Worm (Caenorhabditis elegans) whole organism, L4/young adult: Measurements from ENCODE around the gene C06E2.9.

Experiments used
- W03F9.2 ChIP-seq: fragments of 150-350 bp; optimal IDR thresholded peaks from 2 replicates; lab custom pipeline; 2014; ENCODE audit warnings: missing biosample characterization, missing genetic modification characterization
- dao-5 ChIP-seq: sonication (generic microtip); optimal IDR thresholded peaks from 2 replicates; lab custom pipeline; 2016; ENCODE audit warnings: missing genotype, missing genetic modification characterization, moderate library complexity, missing compliant biosample characterization

DNA sequence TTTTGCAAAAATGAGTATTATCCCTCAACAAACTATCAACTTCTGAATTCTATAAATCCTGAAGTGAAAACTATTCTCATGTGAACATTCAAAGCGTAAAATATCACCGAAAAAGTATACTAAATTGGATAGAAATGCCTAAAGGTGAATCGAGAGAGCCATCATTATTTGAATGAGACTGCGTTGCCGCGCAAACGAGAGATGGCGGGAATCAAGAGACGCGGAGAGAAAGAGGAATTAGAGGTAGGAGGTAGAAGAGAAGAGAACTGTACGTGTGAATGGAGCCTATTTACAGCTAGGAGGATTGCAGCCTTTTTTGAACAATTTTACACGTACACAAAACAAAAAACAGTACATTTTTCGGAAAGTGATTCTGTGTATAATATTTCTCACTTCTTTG, 1.5 kb upstream of the C06E2.9 start:
- TF ChIP-seq dao-5, result no peak
- no peak for TF ChIP-seq W03F9.2
